Worm (Caenorhabditis elegans) whole organism, midembryonic: ENCODE results near the gene mig-10.

Experiments
- T22C8.4 ChIP-seq: fragments of 200-800 bp; sonication (Bioruptor generic); IDR thresholded peaks from 2 replicates; pipeline ENCODE4 v1.3.6; 2022; ENCODE audit warnings: missing genetic modification characterization, missing compliant biosample characterization
- flt-1 ChIP-seq: fragments of 200-800 bp; sonication (Bioruptor generic); IDR thresholded peaks from 2 replicates; pipeline ENCODE4 v1.3.6; 2022; ENCODE audit warnings: missing genetic modification characterization, missing compliant biosample characterization
- klf-2 ChIP-seq: fragments of 200-800 bp; sonication (Bioruptor generic); conservative IDR thresholded peaks from 2 replicates; pipeline ENCODE4 v1.3.6; 2022; ENCODE audit warnings: missing genetic modification reagents, missing genetic modification characterization, missing compliant biosample characterization
- med-1 ChIP-seq: sonication (generic microtip); optimal IDR thresholded peaks from 2 replicates; lab custom pipeline; 2017; ENCODE audit warnings: missing genetic modification characterization, mild to moderate bottlenecking, missing compliant biosample characterization, antibody characterized with exemption, missing genetic modification reagents; ENCODE audit not compliant: insufficient read depth
- ref-1 ChIP-seq: fragments of 200-800 bp; sonication (Bioruptor generic); conservative IDR thresholded peaks from 2 replicates; pipeline ENCODE4 v1.3.6; 2022; ENCODE audit warnings: missing genetic modification reagents, missing genetic modification characterization, missing compliant biosample characterization
- tab-1 ChIP-seq: fragments of 200-800 bp; sonication (Bioruptor generic); IDR thresholded peaks from 2 replicates; pipeline ENCODE4 v1.3.6; 2022; ENCODE audit warnings: missing genetic modification characterization, missing compliant biosample characterization

DNA sequence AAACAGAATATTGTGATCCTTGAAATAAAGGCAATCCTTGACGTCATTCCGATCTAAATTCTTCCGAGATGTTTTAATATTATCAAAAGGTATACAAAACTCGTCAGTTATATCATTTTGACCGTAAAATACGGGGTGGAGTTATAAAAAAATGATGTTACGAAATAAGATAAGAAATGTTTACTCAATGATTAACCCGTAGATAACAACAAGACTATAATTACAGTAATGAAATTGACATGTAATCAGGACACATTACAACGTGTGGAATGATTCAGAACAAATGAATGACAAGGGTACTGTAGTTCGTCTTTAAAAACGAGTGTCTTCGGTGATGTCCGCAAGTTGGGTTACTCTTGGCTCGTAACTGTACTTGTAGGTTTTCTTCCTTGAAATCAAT is 41.1 kb upstream of the mig-10 start, which contains the start of gene tsp-2:
- TF ChIP-seq med-1 (no peak), tab-1 (GFP tag; lab: Robert Waterston, UW) (no peak), klf-2 (GFP tag; lab: Robert Waterston, UW) (no peak), ref-1 (GFP tag; lab: Robert Waterston, UW) (no peak), T22C8.4 (GFP tag; lab: Robert Waterston, UW) (no peak), flt-1 (GFP tag; lab: Robert Waterston, UW) (no peak)
